Worm (Caenorhabditis elegans) whole organism, L4 larva: ENCODE results near the gene mrps-33.
A peak's percentile ranks its signal among the peaks of the same experiment; 100 is the strongest.

Experiments used
- D1046.2 ChIP-seq: fragments of 200-800 bp; sonication (Bioruptor generic); IDR thresholded peaks from 2 replicates; pipeline ENCODE4 v1.3.6; 2022; ENCODE audit warnings: missing genetic modification characterization, missing compliant biosample characterization
- F49E8.2 ChIP-seq: sonication (generic microtip); optimal IDR thresholded peaks from 2 replicates; lab custom pipeline; 2016; ENCODE audit warnings: missing compliant biosample characterization, mild to moderate bottlenecking, missing genetic modification characterization, borderline replicate concordance
- R02D3.7 ChIP-seq: fragments of 150-350 bp; sonication (generic microtip); optimal IDR thresholded peaks from 3 replicates; lab custom pipeline; 2014; ENCODE audit warnings: missing biosample characterization, missing genetic modification characterization
- Y5F2A.4 ChIP-seq: fragments of 200-800 bp; sonication (Bioruptor generic); optimal IDR thresholded peaks from 2 replicates; lab custom pipeline; 2018; ENCODE audit warnings: mild to moderate bottlenecking, missing genetic modification characterization, missing compliant biosample characterization
- ZK546.5 ChIP-seq, 2 experiments: sonication (generic microtip); optimal IDR thresholded peaks; 2 replicates each; lab custom pipeline; 2017; ENCODE audit warnings: missing biosample characterization in 2 of 2, missing genetic modification characterization in 2 of 2
- aha-1 ChIP-seq: fragments of 150-350 bp; peaks from one replicate; lab custom pipeline; 2014; ENCODE audit warnings: missing biosample characterization, missing genetic modification characterization
- aly-2 ChIP-seq: sonication (generic microtip); optimal IDR thresholded peaks from 2 replicates; lab custom pipeline; 2018; ENCODE audit warnings: missing biosample characterization, missing genetic modification characterization
- attf-4 ChIP-seq: sonication (generic microtip); optimal IDR thresholded peaks from 3 replicates; lab custom pipeline; 2017; ENCODE audit warnings: missing biosample characterization, missing genetic modification characterization
- ceh-28 ChIP-seq: fragments of 150-350 bp; optimal IDR thresholded peaks from 2 replicates; lab custom pipeline; 2014; ENCODE audit warnings: missing biosample characterization, missing genetic modification reagents, missing genetic modification characterization
- ceh-32 ChIP-seq: sonication (generic microtip); optimal IDR thresholded peaks from 2 replicates; lab custom pipeline; 2016; ENCODE audit warnings: mild to moderate bottlenecking, missing genetic modification characterization, missing compliant biosample characterization; ENCODE audit not compliant: poor library complexity
- ceh-44 ChIP-seq: fragments of 200-800 bp; sonication (Bioruptor generic); IDR thresholded peaks from 2 replicates; pipeline ENCODE4 v1.3.6; 2022; ENCODE audit warnings: missing genetic modification reagents, missing genetic modification characterization, missing compliant biosample characterization
- daf-16 ChIP-seq, 3 experiments: sonication (generic microtip); optimal IDR thresholded peaks; 2 replicates each; lab custom pipeline; 2016 to 2017; ENCODE audit warnings: missing genetic modification characterization in 3 of 3, missing genetic modification reagents in 3 of 3, mild to moderate bottlenecking in 2 of 3, missing compliant biosample characterization in 2 of 3, missing biosample characterization in 1 of 3, moderate library complexity in 1 of 3
- dmd-6 ChIP-seq: fragments of 200-800 bp; sonication (Bioruptor generic); IDR thresholded peaks from 2 replicates; pipeline ENCODE4 v1.3.6; 2022; ENCODE audit warnings: missing genetic modification reagents, missing genetic modification characterization, missing compliant biosample characterization
- dmd-8 ChIP-seq: fragments of 200-800 bp; sonication (Bioruptor generic); IDR thresholded peaks from 2 replicates; pipeline ENCODE4 v1.3.6; 2022; ENCODE audit warnings: missing genetic modification characterization, missing compliant biosample characterization
- dpl-1 ChIP-seq: fragments of 150-350 bp; optimal IDR thresholded peaks from 2 replicates; lab custom pipeline; 2014; ENCODE audit warnings: missing biosample characterization, missing genetic modification reagents, missing genetic modification characterization
- duxl-1 ChIP-seq: sonication (generic microtip); optimal IDR thresholded peaks from 2 replicates; lab custom pipeline; 2016; ENCODE audit warnings: mild to moderate bottlenecking, missing genetic modification characterization, moderate library complexity, missing compliant biosample characterization; ENCODE audit not compliant: poor library complexity
- dve-1 ChIP-seq: sonication (generic microtip); optimal IDR thresholded peaks from 2 replicates; lab custom pipeline; 2017; ENCODE audit warnings: antibody characterized with exemption, mild to moderate bottlenecking, missing genetic modification characterization, missing compliant biosample characterization; ENCODE audit not compliant: insufficient read depth
- egl-43 ChIP-seq: fragments of 200-800 bp; sonication (Bioruptor generic); IDR thresholded peaks from 2 replicates; pipeline ENCODE4 v1.3.6; 2022; ENCODE audit warnings: missing genetic modification reagents, missing genetic modification characterization, missing compliant biosample characterization
- gei-8 ChIP-seq: fragments of 200-800 bp; sonication (Bioruptor generic); optimal IDR thresholded peaks from 2 replicates; lab custom pipeline; 2018; ENCODE audit warnings: mild to moderate bottlenecking, missing genetic modification characterization, missing compliant biosample characterization
- hif-1 ChIP-seq, 2 experiments: sonication (generic microtip); optimal IDR thresholded peaks; 2 replicates each; lab custom pipeline; 2016 to 2017; ENCODE audit warnings: missing compliant biosample characterization in 2 of 2, missing genetic modification characterization in 2 of 2, missing genetic modification reagents in 2 of 2, missing genotype in 2 of 2, mild to moderate bottlenecking in 1 of 2
- hlh-11 ChIP-seq: fragments of 200-800 bp; sonication (Bioruptor generic); optimal IDR thresholded peaks from 2 replicates; lab custom pipeline; 2018; ENCODE audit warnings: mild to moderate bottlenecking, missing genetic modification characterization, missing compliant biosample characterization
- hlh-30 ChIP-seq: sonication (generic microtip); optimal IDR thresholded peaks from 2 replicates; lab custom pipeline; 2017; ENCODE audit warnings: antibody characterized with exemption, mild to moderate bottlenecking, missing genetic modification characterization, missing compliant biosample characterization; ENCODE audit not compliant: insufficient read depth
- lin-13 ChIP-seq: fragments of 150-350 bp; optimal IDR thresholded peaks from 2 replicates; lab custom pipeline; 2014; ENCODE audit warnings: missing biosample characterization, missing genetic modification reagents, missing genetic modification characterization
- lin-29 ChIP-seq: fragments of 200-800 bp; sonication (Bioruptor generic); IDR thresholded peaks from 2 replicates; pipeline ENCODE4 v1.3.6; 2022; ENCODE audit warnings: missing genetic modification reagents, missing genetic modification characterization, missing compliant biosample characterization
- lir-3 ChIP-seq: sonication (generic microtip); optimal IDR thresholded peaks from 2 replicates; lab custom pipeline; 2016; ENCODE audit warnings: mild to moderate bottlenecking, missing genetic modification characterization, missing compliant biosample characterization
- madf-9 ChIP-seq: fragments of 200-800 bp; sonication (Bioruptor generic); conservative IDR thresholded peaks from 2 replicates; pipeline ENCODE4 v1.3.6; 2022; ENCODE audit warnings: missing genetic modification reagents, missing genetic modification characterization, missing compliant biosample characterization
- mep-1 ChIP-seq: fragments of 150-350 bp; sonication (generic microtip); optimal IDR thresholded peaks from 3 replicates; lab custom pipeline; 2014; ENCODE audit warnings: missing biosample characterization, missing genetic modification characterization
- mes-2 ChIP-seq: sonication (generic microtip); optimal IDR thresholded peaks from 2 replicates; lab custom pipeline; 2016; ENCODE audit warnings: missing genotype, mild to moderate bottlenecking, missing genetic modification characterization, missing compliant biosample characterization; ENCODE audit not compliant: poor library complexity, severe bottlenecking
- nhr-10 ChIP-seq: fragments of 150-350 bp; optimal IDR thresholded peaks from 2 replicates; lab custom pipeline; 2014; ENCODE audit warnings: missing biosample characterization, missing genetic modification characterization
- nhr-102 ChIP-seq: sonication (generic microtip); optimal IDR thresholded peaks from 2 replicates; lab custom pipeline; 2016; ENCODE audit warnings: mild to moderate bottlenecking, missing genetic modification characterization, moderate library complexity, missing compliant biosample characterization
- nhr-28 ChIP-seq: fragments of 150-350 bp; optimal IDR thresholded peaks from 2 replicates; lab custom pipeline; 2014; ENCODE audit warnings: missing biosample characterization, missing genetic modification characterization
- pha-4 ChIP-seq, 2 experiments: fragments of 150-350 bp in 1 of 2; fragments of 200-800 bp in 1 of 2; sonication (Bioruptor generic) in 1 of 2; IDR thresholded peaks in 1 of 2; optimal IDR thresholded peaks in 1 of 2; 2 replicates each; pipeline versions ENCODE4 v1.3.6 to Lab custom; 2014 to 2022; ENCODE audit warnings: missing genetic modification characterization in 2 of 2, missing genetic modification reagents in 2 of 2, missing biosample characterization in 1 of 2, missing compliant biosample characterization in 1 of 2
- php-3 ChIP-seq: fragments of 200-800 bp; sonication (Bioruptor generic); IDR thresholded peaks from 2 replicates; pipeline ENCODE4 v1.3.6; 2022; ENCODE audit warnings: missing genetic modification reagents, missing genetic modification characterization, missing compliant biosample characterization
- pqm-1 ChIP-seq: sonication (generic microtip); optimal IDR thresholded peaks from 2 replicates; lab custom pipeline; 2017; ENCODE audit warnings: missing biosample characterization, missing genetic modification characterization
- rbr-2 ChIP-seq: sonication (generic microtip); optimal IDR thresholded peaks from 2 replicates; lab custom pipeline; 2016; ENCODE audit warnings: missing genotype, missing genetic modification characterization, missing compliant biosample characterization
- set-16 ChIP-seq: fragments of 200-800 bp; sonication (Bioruptor generic); IDR thresholded peaks from 2 replicates; pipeline ENCODE4 v1.3.6; 2022; ENCODE audit warnings: missing genetic modification reagents, missing genetic modification characterization, missing compliant biosample characterization
- snpc-1.2 ChIP-seq: fragments of 200-800 bp; sonication (Bioruptor generic); IDR thresholded peaks from 2 replicates; pipeline ENCODE4 v1.3.6; 2022; ENCODE audit warnings: missing genetic modification reagents, missing genetic modification characterization, missing compliant biosample characterization
- spr-1 ChIP-seq: sonication (generic microtip); optimal IDR thresholded peaks from 2 replicates; lab custom pipeline; 2016; ENCODE audit warnings: mild to moderate bottlenecking, missing genetic modification characterization, missing compliant biosample characterization
- tra-1 ChIP-seq: fragments of 200-800 bp; sonication (Bioruptor generic); IDR thresholded peaks from 2 replicates; pipeline ENCODE4 v1.3.6; 2022; ENCODE audit warnings: missing genetic modification reagents, missing genetic modification characterization, missing compliant biosample characterization
- unc-130 ChIP-seq: sonication (generic microtip); optimal IDR thresholded peaks from 2 replicates; lab custom pipeline; 2016; ENCODE audit warnings: missing genetic modification reagents, missing genetic modification characterization, missing compliant biosample characterization
- vab-7 ChIP-seq: fragments of 200-800 bp; sonication (Bioruptor generic); IDR thresholded peaks from 2 replicates; pipeline ENCODE4 v1.3.6; 2022; ENCODE audit warnings: missing genetic modification reagents, missing genetic modification characterization, missing compliant biosample characterization
- ztf-11 ChIP-seq: fragments of 150-350 bp; optimal IDR thresholded peaks from 2 replicates; lab custom pipeline; 2014; ENCODE audit warnings: missing biosample characterization, missing genetic modification characterization

The mrps-33 gene

ce11 chrIV:8730469-8730868 is 9.4 kb downstream of the mrps-33 start, which contains the start of gene F21D5.3 (continued):
- TF ChIP-seq madf-9 (GFP tag; lab: Robert Waterston, UW) (no peak), rbr-2 (tag; lab: Kevin White, UChicago) (no peak), Y5F2A.4 (GFP tag; lab: Kevin White, UChicago) (no peak), set-16 (GFP tag; lab: Robert Waterston, UW) (no peak), lir-3 (tag; lab: Kevin White, UChicago) (no peak), hif-1 (tag; optimal IDR thresholded peaks at IDR 0.05; lab: Kevin White, UChicago) (peak in 1 of 2 experiments; percentile 42)

ce11 chrIV:8729636-8730035 is 10.2 kb downstream of the mrps-33 start:
- TF ChIP-seq pha-4 (GFP tag; IDR thresholded peaks at IDR 0.05; lab: Robert Waterston, UW) = no peak
- no peak for TF ChIP-seq pha-4 (tag; optimal IDR thresholded peaks at IDR 0.05; lab: Kevin White, UChicago)
- TF ChIP-seq nhr-102 (tag; lab: Kevin White, UChicago) = peak; percentile 6
- TF ChIP-seq dve-1 (tag; lab: Kevin White, UChicago) = peak; percentile 53
- TF ChIP-seq tra-1 (GFP tag; lab: Robert Waterston, UW) = peak; percentile 53; the same call in 1 of the 2 replicates
- peak; percentile 20 for TF ChIP-seq hlh-30 (tag; lab: Kevin White, UChicago)
- TF ChIP-seq hlh-11 = peak; percentile 60
- no peak for TF ChIP-seq dpl-1 (GFP tag; lab: Kevin White, UChicago)
- TF ChIP-seq aha-1 (tag; lab: Kevin White, UChicago) = peak; percentile 33
- TF ChIP-seq dmd-6 (GFP tag; lab: Robert Waterston, UW) = peak; percentile 83
- TF ChIP-seq pqm-1 (tag; lab: Kevin White, UChicago) = peak; percentile 71
- TF ChIP-seq ceh-44 = no peak
- peak; percentile 22; the same call in 1 of the 2 replicates for TF ChIP-seq php-3
- TF ChIP-seq daf-16 (GFP tag; optimal IDR thresholded peaks at IDR 0.05; lab: Kevin White, UChicago) = no peak
- peak; percentile 63 for TF ChIP-seq daf-16 (tag; optimal IDR thresholded peaks at IDR 0.05; lab: Kevin White, UChicago)
- TF ChIP-seq mep-1 (tag; lab: Kevin White, UChicago) = no peak
- TF ChIP-seq hif-1 (tag; optimal IDR thresholded peaks at IDR 0.05; lab: Kevin White, UChicago) = peak in 1 of 2 experiments; percentile 21
- peak; percentile 40 for TF ChIP-seq nhr-28 (tag; lab: Kevin White, UChicago)
- no peak for TF ChIP-seq unc-130 (GFP tag; lab: Kevin White, UChicago)

ce11 chrIV:8728122-8728521 is 11.7 kb downstream of the mrps-33 start, which contains the start of gene otub-3:
Gene otub-3, plus strand, starts transcription at chrIV:8728177.
- peak; percentile 15 for TF ChIP-seq F49E8.2 (tag; lab: Kevin White, UChicago)
- no peak for TF ChIP-seq dve-1 (tag; lab: Kevin White, UChicago)
- no peak for TF ChIP-seq ZK546.5 (tag; optimal IDR thresholded peaks at IDR 0.05; lab: Kevin White, UChicago)
- no peak for TF ChIP-seq nhr-10 (tag; lab: Kevin White, UChicago)

- TF ChIP-seq hif-1 (tag; optimal IDR thresholded peaks at IDR 0.05; lab: Kevin White, UChicago) = no peak
- TF ChIP-seq R02D3.7 (tag; lab: Kevin White, UChicago) = peak; percentile 15
- TF ChIP-seq duxl-1 (tag; lab: Kevin White, UChicago) = no peak
- no peak for TF ChIP-seq attf-4 (tag; lab: Kevin White, UChicago)
- TF ChIP-seq aly-2 = no peak
- TF ChIP-seq ceh-28 (tag; lab: Kevin White, UChicago) = no peak
- TF ChIP-seq mes-2 (tag; lab: Kevin White, UChicago) = no peak
- no peak for TF ChIP-seq snpc-1.2 (GFP tag; lab: Robert Waterston, UW)
- no peak for TF ChIP-seq egl-43
- TF ChIP-seq mep-1 (tag; lab: Kevin White, UChicago) = no peak
- TF ChIP-seq gei-8 = no peak
- peak; percentile 22 for TF ChIP-seq hlh-11
- TF ChIP-seq dmd-8 (GFP tag; lab: Robert Waterston, UW) = no peak
- no peak for TF ChIP-seq lin-13 (GFP tag; lab: Kevin White, UChicago)
- TF ChIP-seq spr-1 (tag; lab: Kevin White, UChicago) = no peak
- peak; percentile 64 for TF ChIP-seq nhr-28 (tag; lab: Kevin White, UChicago)
- no peak for TF ChIP-seq daf-16 (GFP tag; optimal IDR thresholded peaks at IDR 0.05; lab: Kevin White, UChicago)
- TF ChIP-seq daf-16 (tag; optimal IDR thresholded peaks at IDR 0.05; lab: Kevin White, UChicago) = peak; percentile 77
- no peak for TF ChIP-seq D1046.2
- no peak for TF ChIP-seq lin-29 (GFP tag; lab: Robert Waterston, UW)
- TF ChIP-seq php-3 = no peak
- peak; percentile 63 for TF ChIP-seq pqm-1 (tag; lab: Kevin White, UChicago)
- TF ChIP-seq ztf-11 (tag; lab: Kevin White, UChicago) = no peak
- TF ChIP-seq vab-7 (GFP tag; lab: Robert Waterston, UW) = no peak
- TF ChIP-seq ceh-32 = no peak
Measured at ce11 chrIV:8725345-8725744, 14.5 kb downstream of the mrps-33 start, which contains the start of gene pgm-3. Gene pgm-3, plus strand, starts transcription at chrIV:8725722.
